Worm (Caenorhabditis elegans) whole organism, L1 larva: ENCODE data around the gene Y43F8B.7.

Experiments
- C16A3.4 ChIP-seq: fragments of 150-350 bp; optimal IDR thresholded peaks from 2 replicates; lab custom pipeline; 2014; ENCODE audit warnings: missing biosample characterization, missing genetic modification characterization
- F16B12.6 ChIP-seq: fragments of 150-350 bp; optimal IDR thresholded peaks from 2 replicates; lab custom pipeline; 2014; ENCODE audit warnings: missing biosample characterization, missing genetic modification characterization
- aha-1 ChIP-seq: fragments of 150-350 bp; optimal IDR thresholded peaks from 2 replicates; lab custom pipeline; 2014; ENCODE audit warnings: missing biosample characterization, missing genetic modification characterization
- ama-1 ChIP-seq: fragments of 150-350 bp; optimal IDR thresholded peaks from 2 replicates; lab custom pipeline; 2014
- ceh-8 ChIP-seq: fragments of 200-800 bp; sonication (Bioruptor generic); optimal IDR thresholded peaks from 2 replicates; lab custom pipeline; 2018; ENCODE audit warnings: mild to moderate bottlenecking, missing genetic modification characterization, moderate library complexity, missing compliant biosample characterization
- ceh-82 ChIP-seq, 3 experiments: fragments of 150-350 bp in 1 of 3; sonication (generic microtip) in 2 of 3; optimal IDR thresholded peaks; 2 replicates each; lab custom pipeline; 2014 to 2017; ENCODE audit warnings: missing biosample characterization in 3 of 3, missing genetic modification characterization in 3 of 3
- ceh-90 ChIP-seq: sonication (generic microtip); optimal IDR thresholded peaks from 2 replicates; lab custom pipeline; 2016; ENCODE audit warnings: missing genetic modification characterization, missing compliant biosample characterization
- efl-1 ChIP-seq, 4 experiments: fragments of 150-350 bp; optimal IDR thresholded peaks in 3 of 4; peaks in 1 of 4; 1 replicate in 1 of 4; 2 replicates in 3 of 4; lab custom pipeline; 2014; ENCODE audit warnings: missing biosample characterization in 2 of 4, missing genetic modification characterization in 2 of 4, missing genetic modification reagents in 2 of 4
- efl-3 ChIP-seq: fragments of 200-800 bp; sonication (Bioruptor generic); optimal IDR thresholded peaks from 2 replicates; lab custom pipeline; 2018; ENCODE audit warnings: mild to moderate bottlenecking, missing genetic modification characterization, missing compliant biosample characterization
- egl-13 ChIP-seq: sonication (generic microtip); optimal IDR thresholded peaks from 2 replicates; lab custom pipeline; 2016; ENCODE audit warnings: missing genotype, missing genetic modification reagents, missing genetic modification characterization, missing compliant biosample characterization
- elt-2 ChIP-seq: sonication (generic microtip); optimal IDR thresholded peaks from 2 replicates; lab custom pipeline; 2016; ENCODE audit warnings: missing genetic modification characterization, mild to moderate bottlenecking, inconsistent platforms, missing compliant biosample characterization, missing genetic modification reagents
- ets-5 ChIP-seq: fragments of 200-800 bp; sonication (Bioruptor generic); IDR thresholded peaks from 2 replicates; pipeline ENCODE4 v1.3.6; 2022; ENCODE audit warnings: missing genetic modification characterization, missing compliant biosample characterization
- fkh-10 ChIP-seq: sonication (generic microtip); optimal IDR thresholded peaks from 2 replicates; lab custom pipeline; 2017; ENCODE audit warnings: missing biosample characterization, missing genetic modification reagents, missing genetic modification characterization
- fos-1 ChIP-seq: fragments of 150-350 bp; optimal IDR thresholded peaks from 2 replicates; lab custom pipeline; 2014; ENCODE audit warnings: missing biosample characterization, missing genetic modification characterization
- grh-1 ChIP-seq: fragments of 200-800 bp; sonication (Bioruptor generic); IDR thresholded peaks from 2 replicates; pipeline ENCODE4 v1.3.6; 2022; ENCODE audit warnings: missing genetic modification reagents, missing genetic modification characterization, missing compliant biosample characterization
- hpl-2 ChIP-seq: fragments of 150-350 bp; optimal IDR thresholded peaks from 2 replicates; lab custom pipeline; 2014; ENCODE audit warnings: missing biosample characterization, missing genetic modification reagents, missing genetic modification characterization
- isw-1 ChIP-seq: fragments of 200-800 bp; sonication (Bioruptor generic); IDR thresholded peaks from 2 replicates; pipeline ENCODE4 v1.3.6; 2022; ENCODE audit warnings: missing genetic modification characterization, missing compliant biosample characterization
- lin-13 ChIP-seq: fragments of 150-350 bp; optimal IDR thresholded peaks from 2 replicates; lab custom pipeline; 2014; ENCODE audit warnings: missing biosample characterization, missing genetic modification reagents, missing genetic modification characterization
- lin-14 ChIP-seq: fragments of 200-800 bp; sonication (Bioruptor generic); optimal IDR thresholded peaks from 2 replicates; lab custom pipeline; 2018; ENCODE audit warnings: mild to moderate bottlenecking, missing genetic modification characterization, moderate library complexity, missing compliant biosample characterization
- lin-15B ChIP-seq: fragments of 150-350 bp; sonication (generic microtip); optimal IDR thresholded peaks from 3 replicates; lab custom pipeline; 2014; ENCODE audit warnings: missing biosample characterization, missing genetic modification characterization
- lin-35 ChIP-seq, 2 experiments: fragments of 150-350 bp; optimal IDR thresholded peaks; 2 replicates each; lab custom pipeline; 2014; ENCODE audit warnings: missing biosample characterization in 2 of 2, missing genetic modification characterization in 2 of 2, missing genetic modification reagents in 2 of 2
- lin-39 ChIP-seq: fragments of 150-350 bp; optimal IDR thresholded peaks from 2 replicates; lab custom pipeline; 2014; ENCODE audit warnings: missing biosample characterization, missing genetic modification reagents, missing genetic modification characterization
- lir-3 ChIP-seq: sonication (generic microtip); optimal IDR thresholded peaks from 2 replicates; lab custom pipeline; 2016; ENCODE audit warnings: mild to moderate bottlenecking, missing genetic modification characterization, moderate library complexity, missing compliant biosample characterization; ENCODE audit not compliant: poor library complexity
- lsy-2 ChIP-seq, 2 experiments: fragments of 150-350 bp; optimal IDR thresholded peaks; 2 replicates each; lab custom pipeline; 2014; ENCODE audit warnings: missing biosample characterization in 2 of 2, missing genetic modification characterization in 2 of 2
- mab-9 ChIP-seq: fragments of 200-800 bp; sonication (Bioruptor generic); IDR thresholded peaks from 2 replicates; pipeline ENCODE4 v1.3.6; 2022; ENCODE audit warnings: missing genetic modification reagents, missing genetic modification characterization, missing compliant biosample characterization
- mdl-1 ChIP-seq, 2 experiments: fragments of 150-350 bp; optimal IDR thresholded peaks; 2 replicates each; lab custom pipeline; 2014 to 2017; ENCODE audit warnings: missing biosample characterization in 2 of 2, missing genetic modification characterization in 2 of 2, inconsistent platforms in 1 of 2
- nhr-11 ChIP-seq: fragments of 150-350 bp; optimal IDR thresholded peaks from 2 replicates; lab custom pipeline; 2014; ENCODE audit warnings: missing biosample characterization, missing genetic modification characterization
- nhr-12 ChIP-seq: sonication (generic microtip); optimal IDR thresholded peaks from 2 replicates; lab custom pipeline; 2017; ENCODE audit warnings: missing biosample characterization, missing genetic modification characterization
- nhr-19 ChIP-seq: fragments of 200-800 bp; sonication (Bioruptor generic); conservative IDR thresholded peaks from 2 replicates; pipeline ENCODE4 v1.3.6; 2022; ENCODE audit warnings: missing genetic modification characterization, missing compliant biosample characterization
- nhr-237 ChIP-seq: fragments of 150-350 bp; optimal IDR thresholded peaks from 2 replicates; lab custom pipeline; 2014; ENCODE audit warnings: missing biosample characterization, missing genetic modification characterization
- nhr-28 ChIP-seq: fragments of 150-350 bp; optimal IDR thresholded peaks from 2 replicates; lab custom pipeline; 2014; ENCODE audit warnings: missing biosample characterization, missing genetic modification characterization
- nhr-77 ChIP-seq: fragments of 150-350 bp; optimal IDR thresholded peaks from 2 replicates; lab custom pipeline; 2014; ENCODE audit warnings: missing biosample characterization, missing genetic modification characterization
- nhr-84 ChIP-seq: sonication (generic microtip); optimal IDR thresholded peaks from 2 replicates; lab custom pipeline; 2017; ENCODE audit warnings: missing biosample characterization, missing genetic modification characterization
- nhr-85 ChIP-seq: sonication (generic microtip); peaks from one replicate; lab custom pipeline; 2016; ENCODE audit warnings: missing genetic modification characterization, inconsistent platforms, missing compliant biosample characterization
- nhr-90 ChIP-seq: sonication (generic microtip); optimal IDR thresholded peaks from 2 replicates; lab custom pipeline; 2016; ENCODE audit warnings: mild to moderate bottlenecking, missing genetic modification characterization, missing compliant biosample characterization; ENCODE audit not compliant: poor library complexity
- pqm-1 ChIP-seq: sonication (generic microtip); optimal IDR thresholded peaks from 3 replicates; lab custom pipeline; 2017; ENCODE audit warnings: missing biosample characterization, missing genetic modification characterization
- rnt-1 ChIP-seq: sonication (generic microtip); optimal IDR thresholded peaks from 2 replicates; lab custom pipeline; 2016; ENCODE audit warnings: mild to moderate bottlenecking, missing genetic modification characterization, moderate library complexity, missing compliant biosample characterization
- skn-1 ChIP-seq: fragments of 150-350 bp; optimal IDR thresholded peaks from 2 replicates; lab custom pipeline; 2014; ENCODE audit warnings: missing biosample characterization, missing genetic modification characterization
- sox-4 ChIP-seq: sonication (generic microtip); optimal IDR thresholded peaks from 2 replicates; lab custom pipeline; 2016; ENCODE audit warnings: missing genetic modification characterization, missing compliant biosample characterization
- swsn-7 ChIP-seq: sonication (generic microtip); optimal IDR thresholded peaks from 2 replicates; lab custom pipeline; 2016; ENCODE audit warnings: missing genetic modification characterization, missing compliant biosample characterization
- tlp-1 ChIP-seq: fragments of 150-350 bp; optimal IDR thresholded peaks from 2 replicates; lab custom pipeline; 2014; ENCODE audit warnings: missing biosample characterization, missing genetic modification characterization
- unc-30 ChIP-seq: sonication (generic microtip); optimal IDR thresholded peaks from 2 replicates; lab custom pipeline; 2017; ENCODE audit warnings: missing biosample characterization, missing genetic modification characterization
- unc-62 ChIP-seq: fragments of 150-350 bp; optimal IDR thresholded peaks from 2 replicates; lab custom pipeline; 2014; ENCODE audit warnings: missing biosample characterization, missing genetic modification reagents, missing genetic modification characterization
- unc-98 ChIP-seq: fragments of 200-800 bp; sonication (Bioruptor generic); IDR thresholded peaks from 2 replicates; pipeline ENCODE4 v1.3.6; 2022; ENCODE audit warnings: missing genetic modification characterization, missing compliant biosample characterization
- ztf-11 ChIP-seq, 2 experiments: sonication (generic microtip); optimal IDR thresholded peaks; 2 replicates each; lab custom pipeline; 2016 to 2017; ENCODE audit warnings: missing genetic modification characterization in 2 of 2, missing biosample characterization in 1 of 2, missing compliant biosample characterization in 1 of 2
- ztf-4 ChIP-seq: fragments of 150-350 bp; optimal IDR thresholded peaks from 2 replicates; lab custom pipeline; 2014; ENCODE audit warnings: missing biosample characterization, missing genetic modification characterization

Y43F8B.7 gene

DNA sequence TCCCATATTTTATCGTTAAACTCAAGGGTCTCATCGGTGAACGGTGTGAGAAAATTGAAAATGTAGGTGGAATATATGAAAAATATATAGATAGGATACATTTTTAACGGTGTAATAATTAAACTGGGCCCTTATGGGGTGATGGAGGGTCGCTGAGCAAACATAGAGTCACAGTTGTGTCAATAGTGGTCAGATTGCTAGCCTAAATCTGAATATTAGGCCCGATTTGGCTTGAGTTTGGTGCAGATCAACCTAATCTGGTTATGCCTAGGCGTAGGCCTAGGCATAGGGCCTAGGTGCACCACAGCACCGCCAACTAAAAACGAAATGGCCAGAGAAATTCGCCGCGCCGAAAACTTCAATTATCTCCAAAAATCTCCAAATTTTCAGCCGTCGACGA lies 23.0 kb downstream of the Y43F8B.7 start, which contains the start of gene phy-4:
Gene phy-4 (minus strand): TSS at position 101 of the 400 bp plus-strand sequence.
- no peak for TF ChIP-seq nhr-11 (tag; lab: Kevin White, UChicago)
- no peak for TF ChIP-seq nhr-28 (tag; lab: Kevin White, UChicago)
- TF ChIP-seq nhr-84 (tag; lab: Kevin White, UChicago) = no peak
- TF ChIP-seq swsn-7 (tag; lab: Kevin White, UChicago) = no peak
- TF ChIP-seq ceh-90 (tag; lab: Kevin White, UChicago) = no peak
- TF ChIP-seq skn-1 (tag; lab: Kevin White, UChicago) = no peak
- TF ChIP-seq, all 84 proteins: peak for 0

DNA sequence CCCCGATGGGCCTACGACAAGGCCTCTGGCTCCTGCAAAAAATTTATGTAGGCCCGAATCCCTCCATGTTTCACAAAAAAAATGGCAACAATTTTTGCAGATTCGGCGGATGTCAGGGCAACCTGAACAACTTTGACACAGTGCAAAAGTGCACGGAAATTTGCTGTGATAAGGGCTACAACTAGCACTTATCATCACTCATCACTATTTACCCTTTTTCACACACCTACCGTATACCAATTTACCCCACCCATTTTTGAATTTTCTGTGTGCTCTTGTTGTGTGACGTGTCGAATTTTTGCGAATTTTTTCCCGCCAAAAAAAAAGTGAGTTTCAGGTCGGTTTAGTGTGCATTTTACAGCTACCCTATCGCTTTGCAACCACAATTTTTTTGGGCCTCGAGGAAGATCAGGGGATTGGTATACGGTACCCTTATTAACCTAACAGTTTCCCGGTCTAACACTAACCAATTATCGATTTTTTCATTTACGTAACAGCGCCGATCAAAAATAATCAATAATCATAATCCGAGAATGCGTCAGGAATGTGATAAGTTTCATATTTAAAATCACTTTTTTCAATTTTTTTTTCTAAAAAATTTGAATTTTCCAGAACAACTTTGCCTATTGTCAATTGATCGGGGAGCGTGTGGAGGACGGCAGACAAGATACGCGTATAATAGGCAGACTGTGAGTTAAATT lies 28.1 kb downstream of the Y43F8B.7 start:
- TF ChIP-seq nhr-11 (tag; lab: Kevin White, UChicago) = no peak
- no peak for TF ChIP-seq tlp-1 (tag; lab: Kevin White, UChicago)
- no peak for TF ChIP-seq unc-30 (tag; lab: Kevin White, UChicago)
- TF ChIP-seq mdl-1 (tag; optimal IDR thresholded peaks at IDR 0.05; lab: Kevin White, UChicago) = no peak
- TF ChIP-seq nhr-85 = no peak
- no peak for TF ChIP-seq nhr-19 (GFP tag; lab: Robert Waterston, UW)
- no peak for TF ChIP-seq efl-1 (optimal IDR thresholded peaks at IDR 0.05; lab: Kevin White, UChicago)
- TF ChIP-seq efl-1 (GFP tag; optimal IDR thresholded peaks at IDR 0.05 in 1 of 2; lab: Kevin White, UChicago) = no peak
- TF ChIP-seq aha-1 (tag; lab: Kevin White, UChicago) = no peak
- no peak for TF ChIP-seq lin-35 (GFP tag; optimal IDR thresholded peaks at IDR 0.05; lab: Kevin White, UChicago)
- no peak for TF ChIP-seq sox-4 (tag; lab: Kevin White, UChicago)
- TF ChIP-seq nhr-237 (tag; lab: Kevin White, UChicago) = no peak
- TF ChIP-seq nhr-90 (tag; lab: Kevin White, UChicago) = no peak

DNA sequence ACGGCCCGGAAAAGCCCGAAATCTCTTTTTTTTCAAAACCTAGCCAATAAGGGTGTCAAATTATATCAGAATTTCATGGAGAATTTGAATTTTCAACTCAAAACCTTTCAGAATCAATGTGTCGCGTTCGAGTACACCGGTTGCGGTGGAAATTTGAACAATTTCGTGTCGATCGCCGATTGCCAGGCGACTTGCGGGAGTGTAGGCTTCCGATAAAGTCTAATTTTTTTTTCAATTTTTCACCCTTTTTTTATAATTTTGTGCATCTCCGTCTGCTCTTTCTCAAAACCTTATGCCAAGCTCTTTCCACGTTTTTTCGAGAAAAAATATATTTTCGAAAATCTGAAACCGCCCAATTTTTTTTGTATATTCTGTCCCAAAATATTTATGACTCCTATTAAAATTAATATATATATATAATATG lies 29.0 kb downstream of the Y43F8B.7 start:
- TF ChIP-seq fkh-10 (no peak), swsn-7 (tag; lab: Kevin White, UChicago) (no peak), ets-5 (GFP tag; lab: Robert Waterston, UW) (no peak), lir-3 (no peak), rnt-1 (tag; lab: Kevin White, UChicago) (no peak), unc-62 (GFP tag; lab: Kevin White, UChicago) (no peak), ceh-8 (no peak), lin-14 (GFP tag; lab: Kevin White, UChicago) (no peak), isw-1 (GFP tag; lab: Robert Waterston, UW) (no peak), F16B12.6 (tag; lab: Kevin White, UChicago) (no peak), ceh-90 (tag; lab: Kevin White, UChicago) (no peak), ztf-4 (tag; lab: Kevin White, UChicago) (no peak), fos-1 (tag; lab: Kevin White, UChicago) (no peak), elt-2 (tag; lab: Kevin White, UChicago) (no peak), nhr-77 (no peak), efl-1 (optimal IDR thresholded peaks at IDR 0.05; lab: Kevin White, UChicago) (no peak), efl-1 (GFP tag; optimal IDR thresholded peaks at IDR 0.05 in 1 of 2; lab: Kevin White, UChicago) (no peak), efl-3 (GFP tag; lab: Kevin White, UChicago) (no peak), hpl-2 (no peak), tlp-1 (tag; lab: Kevin White, UChicago) (no peak), nhr-85 (peak; percentile 20), grh-1 (no peak), nhr-12 (tag; lab: Kevin White, UChicago) (no peak), ama-1 (lab: Kevin White, UChicago) (peak; percentile 50), mdl-1 (tag; optimal IDR thresholded peaks at IDR 0.05; lab: Kevin White, UChicago) (no peak), skn-1 (tag; lab: Kevin White, UChicago) (peak; percentile 37), pqm-1 (tag; lab: Kevin White, UChicago) (no peak), nhr-84 (tag; lab: Kevin White, UChicago) (no peak), nhr-90 (tag; lab: Kevin White, UChicago) (no peak), C16A3.4 (tag; lab: Kevin White, UChicago) (no peak), egl-13 (tag; lab: Kevin White, UChicago) (no peak), lin-13 (GFP tag; lab: Kevin White, UChicago) (no peak), lsy-2 (tag; optimal IDR thresholded peaks at IDR 0.05; lab: Kevin White, UChicago) (peak in 1 of 2 experiments; percentile 48), lin-39 (tag; lab: Kevin White, UChicago) (no peak), ceh-82 (tag; optimal IDR thresholded peaks at IDR 0.05; lab: Kevin White, UChicago) (no peak), lin-15B (no peak), mab-9 (GFP tag; lab: Robert Waterston, UW) (0 out of 2 replicates have a peak, but pooled peaks have one; percentile 17), ztf-11 (tag; optimal IDR thresholded peaks at IDR 0.05; lab: Kevin White, UChicago) (no peak), nhr-237 (tag; lab: Kevin White, UChicago) (no peak), unc-98 (GFP tag; lab: Robert Waterston, UW) (no peak)
